Worm (Caenorhabditis elegans) whole organism, L4 larva: ENCODE data around the gene Y38H6C.8.

Source experiments
- F10B5.3 ChIP-seq: sonication (generic microtip); optimal IDR thresholded peaks from 2 replicates; lab custom pipeline; 2016; ENCODE audit warnings: mild to moderate bottlenecking, missing genetic modification characterization, missing compliant biosample characterization
- F37D6.2 ChIP-seq: sonication (generic microtip); optimal IDR thresholded peaks from 2 replicates; lab custom pipeline; 2016; ENCODE audit warnings: mild to moderate bottlenecking, missing genetic modification characterization, missing compliant biosample characterization
- F44E2.7 ChIP-seq: fragments of 200-800 bp; sonication (Bioruptor generic); IDR thresholded peaks from 2 replicates; pipeline ENCODE4 v2.1.2; 2022; ENCODE audit warnings: missing genetic modification characterization, missing compliant biosample characterization
- F49E8.2 ChIP-seq: sonication (generic microtip); optimal IDR thresholded peaks from 2 replicates; lab custom pipeline; 2016; ENCODE audit warnings: missing compliant biosample characterization, mild to moderate bottlenecking, missing genetic modification characterization, borderline replicate concordance
- T20F7.1 ChIP-seq: fragments of 200-800 bp; sonication (Bioruptor generic); optimal IDR thresholded peaks from 2 replicates; lab custom pipeline; 2018; ENCODE audit warnings: mild to moderate bottlenecking, missing genetic modification characterization, missing compliant biosample characterization
- Y5F2A.4 ChIP-seq: fragments of 200-800 bp; sonication (Bioruptor generic); optimal IDR thresholded peaks from 2 replicates; lab custom pipeline; 2018; ENCODE audit warnings: mild to moderate bottlenecking, missing genetic modification characterization, missing compliant biosample characterization
- aha-1 ChIP-seq: fragments of 150-350 bp; peaks from one replicate; lab custom pipeline; 2014; ENCODE audit warnings: missing biosample characterization, missing genetic modification characterization
- daf-12 ChIP-seq: fragments of 150-350 bp; optimal IDR thresholded peaks from 2 replicates; lab custom pipeline; 2014; ENCODE audit warnings: missing biosample characterization, missing genetic modification reagents, missing genetic modification characterization
- daf-16 ChIP-seq, 3 experiments: sonication (generic microtip); optimal IDR thresholded peaks; 2 replicates each; lab custom pipeline; 2016 to 2017; ENCODE audit warnings: missing genetic modification characterization in 3 of 3, missing genetic modification reagents in 3 of 3, mild to moderate bottlenecking in 2 of 3, missing compliant biosample characterization in 2 of 3, missing biosample characterization in 1 of 3, moderate library complexity in 1 of 3
- dve-1 ChIP-seq: sonication (generic microtip); optimal IDR thresholded peaks from 2 replicates; lab custom pipeline; 2017; ENCODE audit warnings: antibody characterized with exemption, mild to moderate bottlenecking, missing genetic modification characterization, missing compliant biosample characterization; ENCODE audit not compliant: insufficient read depth
- egl-27 ChIP-seq: sonication (generic microtip); optimal IDR thresholded peaks from 3 replicates; lab custom pipeline; 2017; ENCODE audit warnings: missing biosample characterization, missing genetic modification reagents, missing genetic modification characterization
- fos-1 ChIP-seq: fragments of 150-350 bp; optimal IDR thresholded peaks from 2 replicates; lab custom pipeline; 2014; ENCODE audit warnings: missing biosample characterization, missing genetic modification characterization
- hlh-30 ChIP-seq: sonication (generic microtip); optimal IDR thresholded peaks from 2 replicates; lab custom pipeline; 2017; ENCODE audit warnings: antibody characterized with exemption, mild to moderate bottlenecking, missing genetic modification characterization, missing compliant biosample characterization; ENCODE audit not compliant: insufficient read depth
- lin-15B ChIP-seq: fragments of 150-350 bp; sonication (generic microtip); optimal IDR thresholded peaks from 3 replicates; lab custom pipeline; 2014; ENCODE audit warnings: missing biosample characterization, missing genetic modification characterization
- lir-3 ChIP-seq: sonication (generic microtip); optimal IDR thresholded peaks from 2 replicates; lab custom pipeline; 2016; ENCODE audit warnings: mild to moderate bottlenecking, missing genetic modification characterization, missing compliant biosample characterization
- mdl-1 ChIP-seq, 2 experiments: fragments of 150-350 bp in 1 of 2; sonication (generic microtip) in 1 of 2; optimal IDR thresholded peaks; 2 replicates each; lab custom pipeline; 2014 to 2017; ENCODE audit warnings: missing biosample characterization in 2 of 2, missing genetic modification characterization in 2 of 2
- mep-1 ChIP-seq: fragments of 150-350 bp; sonication (generic microtip); optimal IDR thresholded peaks from 3 replicates; lab custom pipeline; 2014; ENCODE audit warnings: missing biosample characterization, missing genetic modification characterization
- mes-2 ChIP-seq: sonication (generic microtip); optimal IDR thresholded peaks from 2 replicates; lab custom pipeline; 2016; ENCODE audit warnings: missing genotype, mild to moderate bottlenecking, missing genetic modification characterization, missing compliant biosample characterization; ENCODE audit not compliant: poor library complexity, severe bottlenecking
- nhr-41 ChIP-seq: fragments of 200-800 bp; sonication (Bioruptor generic); IDR thresholded peaks from 2 replicates; pipeline ENCODE4 v1.3.6; 2022; ENCODE audit warnings: missing genetic modification reagents, missing genetic modification characterization, missing compliant biosample characterization
- nhr-42 ChIP-seq: fragments of 200-800 bp; sonication (Bioruptor generic); IDR thresholded peaks from 2 replicates; pipeline ENCODE4 v1.3.6; 2022; ENCODE audit warnings: missing genetic modification characterization, missing compliant biosample characterization
- nhr-48 ChIP-seq: sonication (generic microtip); optimal IDR thresholded peaks from 2 replicates; lab custom pipeline; 2016; ENCODE audit warnings: mild to moderate bottlenecking, missing genetic modification characterization, missing compliant biosample characterization
- pqm-1 ChIP-seq: sonication (generic microtip); optimal IDR thresholded peaks from 2 replicates; lab custom pipeline; 2017; ENCODE audit warnings: missing biosample characterization, missing genetic modification characterization
- saeg-2 ChIP-seq: fragments of 200-800 bp; sonication (Bioruptor generic); IDR thresholded peaks from 2 replicates; pipeline ENCODE4 v1.3.6; 2022; ENCODE audit warnings: missing genetic modification reagents, missing genetic modification characterization, missing compliant biosample characterization
- set-16 ChIP-seq: fragments of 200-800 bp; sonication (Bioruptor generic); IDR thresholded peaks from 2 replicates; pipeline ENCODE4 v1.3.6; 2022; ENCODE audit warnings: missing genetic modification reagents, missing genetic modification characterization, missing compliant biosample characterization
- snpc-1.2 ChIP-seq: fragments of 200-800 bp; sonication (Bioruptor generic); IDR thresholded peaks from 2 replicates; pipeline ENCODE4 v1.3.6; 2022; ENCODE audit warnings: missing genetic modification reagents, missing genetic modification characterization, missing compliant biosample characterization
- spr-3 ChIP-seq: fragments of 200-800 bp; sonication (Bioruptor generic); optimal IDR thresholded peaks from 2 replicates; lab custom pipeline; 2018; ENCODE audit warnings: mild to moderate bottlenecking, missing genetic modification characterization, missing compliant biosample characterization
- tag-97 ChIP-seq: fragments of 200-800 bp; sonication (Bioruptor generic); IDR thresholded peaks from 2 replicates; pipeline ENCODE4 v1.3.6; 2022; ENCODE audit warnings: missing genetic modification characterization, missing compliant biosample characterization
- unc-39 ChIP-seq: sonication (generic microtip); optimal IDR thresholded peaks from 2 replicates; lab custom pipeline; 2017; ENCODE audit warnings: missing biosample characterization, missing genetic modification characterization

The Y38H6C.8 gene

ce11 chrV:20499642-20500041 lies 14.1 kb upstream of the Y38H6C.8 start (continued):
- TF ChIP-seq daf-16 (GFP tag; optimal IDR thresholded peaks at IDR 0.05; lab: Kevin White, UChicago) (no peak), daf-16 (tag; optimal IDR thresholded peaks at IDR 0.05; lab: Kevin White, UChicago) (peak; percentile 65)

- TF ChIP-seq mep-1 (no peak), spr-3 (no peak), hlh-30 (tag; lab: Kevin White, UChicago) (no peak), nhr-41 (no peak), lin-15B (tag; lab: Kevin White, UChicago) (no peak)
- TF ChIP-seq, all 104 proteins: peak for 0
Measured at ce11 chrV:20500405-20500804, 13.4 kb upstream of the Y38H6C.8 start, which contains the start of gene dct-14. Gene dct-14 (minus strand): TSS chrV:20500505.

- TF ChIP-seq snpc-1.2 (GFP tag; lab: Robert Waterston, UW) (no peak), egl-27 (tag; lab: Kevin White, UChicago) (no peak), aha-1 (tag; lab: Kevin White, UChicago) (no peak), dve-1 (no peak), lir-3 (tag; lab: Kevin White, UChicago) (no peak), F37D6.2 (tag; lab: Kevin White, UChicago) (no peak), Y5F2A.4 (GFP tag; lab: Kevin White, UChicago) (no peak), mes-2 (tag; lab: Kevin White, UChicago) (no peak), unc-39 (tag; lab: Kevin White, UChicago) (no peak), F49E8.2 (no peak), tag-97 (GFP tag; lab: Robert Waterston, UW) (no peak)
Measured at ce11 chrV:20504997-20505396, 8.8 kb upstream of the Y38H6C.8 start, which contains the start of gene Y38H6C.4. Gene Y38H6C.4 (minus strand): TSS chrV:20505097.

- TF ChIP-seq T20F7.1 (GFP tag; lab: Kevin White, UChicago) (no peak), F10B5.3 (tag; lab: Kevin White, UChicago) (no peak), fos-1 (tag; lab: Kevin White, UChicago) (no peak), aha-1 (tag; lab: Kevin White, UChicago) (no peak), nhr-42 (GFP tag; lab: Robert Waterston, UW) (no peak), set-16 (GFP tag; lab: Robert Waterston, UW) (peak; percentile 81)
Measured at ce11 chrV:20506542-20506941, 7.2 kb upstream of the Y38H6C.8 start.

- TF ChIP-seq nhr-48 (no peak), set-16 (GFP tag; lab: Robert Waterston, UW) (peak; percentile 49; the same call in 1 of the 2 replicates)
- TF ChIP-seq, all 104 proteins: peak for 1
Measured at ce11 chrV:20509427-20509826, 4.3 kb upstream of the Y38H6C.8 start.

- TF ChIP-seq mdl-1 (tag; optimal IDR thresholded peaks at IDR 0.05; lab: Kevin White, UChicago) (no peak), pqm-1 (tag; lab: Kevin White, UChicago) (peak; percentile 48)
Measured at ce11 chrV:20514483-20514882, 722 bp downstream of the Y38H6C.8 start.

ce11 chrV:20517005-20517404 lies 3.2 kb downstream of the Y38H6C.8 start:
- TF ChIP-seq F44E2.7 (GFP tag; lab: Robert Waterston, UW) (0 out of 2 replicates have a peak, but pooled peaks have one; percentile 70), saeg-2 (no peak), aha-1 (tag; lab: Kevin White, UChicago) (peak; percentile 96)
- TF ChIP-seq, all 104 proteins: peak for 2

- 0 out of 2 replicates have a peak, but pooled peaks have one; percentile 32 for TF ChIP-seq F44E2.7 (GFP tag; lab: Robert Waterston, UW)
- TF ChIP-seq daf-12 (tag; lab: Kevin White, UChicago), result no peak
Measured at ce11 chrV:20518927-20519326, 5.2 kb downstream of the Y38H6C.8 start, which contains the start of gene Y38H6C.25. Gene Y38H6C.25 (plus strand): TSS chrV:20519227.
